Worm (Caenorhabditis elegans) whole organism, late embryonic: ENCODE results near the gene T24H10.5.

ENCODE experiments used
- K02D7.2 ChIP-seq: sonication (generic microtip); optimal IDR thresholded peaks from 2 replicates; lab custom pipeline; 2017; ENCODE audit warnings: mild to moderate bottlenecking, missing genetic modification characterization, missing compliant biosample characterization
- K09A11.1 ChIP-seq: sonication (generic microtip); optimal IDR thresholded peaks from 2 replicates; lab custom pipeline; 2017; ENCODE audit warnings: antibody characterized with exemption, mild to moderate bottlenecking, missing genetic modification characterization, missing compliant biosample characterization; ENCODE audit not compliant: insufficient read depth
- Y22D7AL.16 ChIP-seq: sonication (generic microtip); optimal IDR thresholded peaks from 2 replicates; lab custom pipeline; 2016; ENCODE audit warnings: missing genetic modification characterization, missing compliant biosample characterization
- ahr-1 ChIP-seq: sonication (generic microtip); optimal IDR thresholded peaks from 2 replicates; lab custom pipeline; 2016; ENCODE audit warnings: missing genetic modification characterization, missing compliant biosample characterization
- ama-1 ChIP-seq: fragments of 150-350 bp; optimal IDR thresholded peaks from 2 replicates; lab custom pipeline; 2014
- ceh-18 ChIP-seq: sonication (generic microtip); optimal IDR thresholded peaks from 2 replicates; lab custom pipeline; 2016; ENCODE audit warnings: missing genetic modification characterization, missing compliant biosample characterization
- ceh-19 ChIP-seq: fragments of 200-800 bp; sonication (Bioruptor generic); optimal IDR thresholded peaks from 2 replicates; lab custom pipeline; 2018; ENCODE audit warnings: mild to moderate bottlenecking, missing genetic modification characterization, missing compliant biosample characterization
- ceh-2 ChIP-seq: sonication (generic microtip); optimal IDR thresholded peaks from 2 replicates; lab custom pipeline; 2016; ENCODE audit warnings: missing genotype, missing genetic modification characterization, missing compliant biosample characterization
- ceh-24 ChIP-seq: sonication (generic microtip); optimal IDR thresholded peaks from 2 replicates; lab custom pipeline; 2016; ENCODE audit warnings: mild to moderate bottlenecking, missing genetic modification characterization, missing compliant biosample characterization
- ceh-30 ChIP-seq: fragments of 150-350 bp; optimal IDR thresholded peaks from 2 replicates; lab custom pipeline; 2014; ENCODE audit warnings: missing biosample characterization, missing genetic modification characterization
- ceh-34 ChIP-seq: sonication (generic microtip); optimal IDR thresholded peaks from 2 replicates; lab custom pipeline; 2016; ENCODE audit warnings: mild to moderate bottlenecking, missing genetic modification characterization, missing compliant biosample characterization
- ceh-45 ChIP-seq: fragments of 200-800 bp; sonication (Bioruptor generic); IDR thresholded peaks from 2 replicates; pipeline ENCODE4 v1.3.6; 2022; ENCODE audit warnings: missing genetic modification reagents, missing genetic modification characterization, missing compliant biosample characterization
- ceh-48 ChIP-seq: sonication (generic microtip); optimal IDR thresholded peaks from 2 replicates; lab custom pipeline; 2016; ENCODE audit warnings: missing genetic modification characterization, inconsistent platforms, missing compliant biosample characterization
- ceh-6 ChIP-seq: fragments of 200-800 bp; sonication (Bioruptor generic); optimal IDR thresholded peaks from 2 replicates; lab custom pipeline; 2018; ENCODE audit warnings: mild to moderate bottlenecking, missing genetic modification characterization, missing compliant biosample characterization
- che-1 ChIP-seq: sonication (generic microtip); optimal IDR thresholded peaks from 2 replicates; lab custom pipeline; 2016; ENCODE audit warnings: mild to moderate bottlenecking, missing genetic modification characterization, missing compliant biosample characterization
- dmd-4 ChIP-seq: sonication (generic microtip); optimal IDR thresholded peaks from 2 replicates; lab custom pipeline; 2016; ENCODE audit warnings: borderline replicate concordance, missing genetic modification characterization, missing compliant biosample characterization
- elt-2 ChIP-seq: sonication (generic microtip); optimal IDR thresholded peaks from 2 replicates; lab custom pipeline; 2016; ENCODE audit warnings: missing genetic modification reagents, missing genetic modification characterization, missing compliant biosample characterization
- ets-4 ChIP-seq: sonication (generic microtip); optimal IDR thresholded peaks from 2 replicates; lab custom pipeline; 2016; ENCODE audit warnings: missing genetic modification characterization, missing compliant biosample characterization
- eyg-1 ChIP-seq: sonication (generic microtip); optimal IDR thresholded peaks from 2 replicates; lab custom pipeline; 2016; ENCODE audit warnings: missing genotype, missing genetic modification characterization, missing compliant biosample characterization
- hlh-15 ChIP-seq: sonication (generic microtip); optimal IDR thresholded peaks from 2 replicates; lab custom pipeline; 2016; ENCODE audit warnings: missing genetic modification characterization, missing compliant biosample characterization
- hlh-30 ChIP-seq: sonication (generic microtip); optimal IDR thresholded peaks from 2 replicates; lab custom pipeline; 2017; ENCODE audit warnings: antibody characterized with exemption, missing genetic modification characterization, missing compliant biosample characterization; ENCODE audit not compliant: insufficient read depth
- hlh-8 ChIP-seq: sonication (generic microtip); optimal IDR thresholded peaks from 2 replicates; lab custom pipeline; 2016; ENCODE audit warnings: missing genotype, missing genetic modification characterization, missing compliant biosample characterization
- lin-11 ChIP-seq: fragments of 200-800 bp; sonication (Bioruptor generic); optimal IDR thresholded peaks from 2 replicates; lab custom pipeline; 2018; ENCODE audit warnings: mild to moderate bottlenecking, missing genetic modification characterization, missing compliant biosample characterization
- mec-3 ChIP-seq: sonication (generic microtip); optimal IDR thresholded peaks from 2 replicates; lab custom pipeline; 2016; ENCODE audit warnings: borderline replicate concordance, missing genetic modification characterization, missing compliant biosample characterization
- nfya-1 ChIP-seq: sonication (generic microtip); optimal IDR thresholded peaks from 2 replicates; lab custom pipeline; 2017; ENCODE audit warnings: missing genetic modification characterization, mild to moderate bottlenecking, missing compliant biosample characterization, antibody characterized with exemption, moderate library complexity
- npax-4 ChIP-seq: sonication (generic microtip); optimal IDR thresholded peaks from 2 replicates; lab custom pipeline; 2016; ENCODE audit warnings: missing genetic modification characterization, missing compliant biosample characterization
- odd-2 ChIP-seq: sonication (generic microtip); optimal IDR thresholded peaks from 2 replicates; lab custom pipeline; 2017; ENCODE audit warnings: antibody characterized with exemption, mild to moderate bottlenecking, missing genetic modification characterization, missing compliant biosample characterization
- pat-9 ChIP-seq: fragments of 200-800 bp; sonication (Bioruptor generic); optimal IDR thresholded peaks from 2 replicates; lab custom pipeline; 2018; ENCODE audit warnings: mild to moderate bottlenecking, missing genetic modification characterization, moderate library complexity, missing compliant biosample characterization
- pax-1 ChIP-seq: fragments of 150-350 bp; optimal IDR thresholded peaks from 2 replicates; lab custom pipeline; 2014; ENCODE audit warnings: missing biosample characterization, missing genetic modification characterization
- pqm-1 ChIP-seq: sonication (generic microtip); optimal IDR thresholded peaks from 2 replicates; lab custom pipeline; 2016; ENCODE audit warnings: missing genetic modification characterization, missing compliant biosample characterization
- ref-2 ChIP-seq: sonication (generic microtip); optimal IDR thresholded peaks from 2 replicates; lab custom pipeline; 2016; ENCODE audit warnings: missing genetic modification characterization, missing compliant biosample characterization
- rnt-1 ChIP-seq: sonication (generic microtip); optimal IDR thresholded peaks from 2 replicates; lab custom pipeline; 2016; ENCODE audit warnings: missing genetic modification characterization, missing compliant biosample characterization
- sdc-2 ChIP-seq: sonication (generic microtip); optimal IDR thresholded peaks from 2 replicates; lab custom pipeline; 2016; ENCODE audit warnings: missing genotype, missing genetic modification characterization, missing compliant biosample characterization
- syd-9 ChIP-seq: sonication (generic microtip); optimal IDR thresholded peaks from 2 replicates; lab custom pipeline; 2016; ENCODE audit warnings: mild to moderate bottlenecking, missing genetic modification characterization, moderate library complexity, missing compliant biosample characterization
- tbx-7 ChIP-seq: sonication (generic microtip); optimal IDR thresholded peaks from 2 replicates; lab custom pipeline; 2016; ENCODE audit warnings: missing genotype, missing genetic modification characterization, missing compliant biosample characterization
- ttx-3 ChIP-seq: sonication (generic microtip); optimal IDR thresholded peaks from 2 replicates; lab custom pipeline; 2016; ENCODE audit warnings: missing genetic modification reagents, missing genetic modification characterization, missing compliant biosample characterization
- unc-3 ChIP-seq, 2 experiments: fragments of 200-800 bp in 1 of 2; sonication (Bioruptor generic) in 1 of 2; sonication (generic microtip) in 1 of 2; conservative IDR thresholded peaks in 1 of 2; optimal IDR thresholded peaks in 1 of 2; 2 replicates each; pipeline versions ENCODE4 v1.3.6 to Lab custom; 2016 to 2022; ENCODE audit warnings: missing compliant biosample characterization in 2 of 2, missing genetic modification characterization in 2 of 2, missing genetic modification reagents in 1 of 2
- unc-42 ChIP-seq: sonication (generic microtip); optimal IDR thresholded peaks from 2 replicates; lab custom pipeline; 2016; ENCODE audit warnings: missing genotype, missing genetic modification characterization, missing compliant biosample characterization
- unc-55 ChIP-seq: sonication (generic microtip); optimal IDR thresholded peaks from 2 replicates; lab custom pipeline; 2017; ENCODE audit warnings: missing biosample characterization, missing genetic modification reagents, missing genetic modification characterization
- zip-5 ChIP-seq: sonication (generic microtip); optimal IDR thresholded peaks from 2 replicates; lab custom pipeline; 2016; ENCODE audit warnings: missing genetic modification characterization, missing compliant biosample characterization

Gene T24H10.5

ce11 chrII:9061557-9062183, 39.2 kb upstream of the T24H10.5 start (continued):
- TF ChIP-seq syd-9 (tag; lab: Kevin White, UChicago) = no peak
- no peak for TF ChIP-seq npax-4 (tag; lab: Kevin White, UChicago)
- TF ChIP-seq K09A11.1 = peak; percentile 1
- no peak for TF ChIP-seq eyg-1 (tag; lab: Kevin White, UChicago)
- TF ChIP-seq K02D7.2 (tag; lab: Kevin White, UChicago) = no peak
- peak; percentile 68 for TF ChIP-seq nfya-1 (tag; lab: Kevin White, UChicago)
- peak; percentile 38 for TF ChIP-seq sdc-2
- no peak for TF ChIP-seq zip-5 (tag; lab: Kevin White, UChicago)
- peak; percentile 74 for TF ChIP-seq ceh-34 (tag; lab: Kevin White, UChicago)
- TF ChIP-seq ama-1 (lab: Kevin White, UChicago) = no peak
- TF ChIP-seq ceh-24 (tag; lab: Kevin White, UChicago) = no peak
- no peak for TF ChIP-seq ceh-30 (tag; lab: Kevin White, UChicago)
- TF ChIP-seq tbx-7 (tag; lab: Kevin White, UChicago) = no peak
- peak; percentile 71 for TF ChIP-seq ceh-18
- no peak for TF ChIP-seq ceh-6 (GFP tag; lab: Kevin White, UChicago)
- no peak for TF ChIP-seq Y22D7AL.16 (tag; lab: Kevin White, UChicago)
- TF ChIP-seq che-1 (tag; lab: Kevin White, UChicago) = no peak
- peak; percentile 25 for TF ChIP-seq pqm-1 (tag; lab: Kevin White, UChicago)
- TF ChIP-seq ceh-19 (GFP tag; lab: Kevin White, UChicago) = no peak
- no peak for TF ChIP-seq ceh-48 (tag; lab: Kevin White, UChicago)
- TF ChIP-seq ceh-2 (tag; lab: Kevin White, UChicago) = peak; percentile 14
- no peak for TF ChIP-seq hlh-30
- TF ChIP-seq rnt-1 = peak; percentile 52
- no peak for TF ChIP-seq lin-11 (tag; lab: Kevin White, UChicago)
- no peak for TF ChIP-seq pat-9 (tag; lab: Kevin White, UChicago)

- TF ChIP-seq ets-4 (tag; lab: Kevin White, UChicago) (no peak), unc-42 (no peak), ahr-1 (no peak), mec-3 (tag; lab: Kevin White, UChicago) (no peak), unc-3 (GFP tag; conservative IDR thresholded peaks at IDR 0.05; lab: Robert Waterston, UW) (no peak), unc-3 (tag; optimal IDR thresholded peaks at IDR 0.05; lab: Kevin White, UChicago) (no peak), ref-2 (tag; lab: Kevin White, UChicago) (no peak), tbx-7 (tag; lab: Kevin White, UChicago) (no peak), unc-55 (GFP tag; lab: Kevin White, UChicago) (no peak), ceh-48 (tag; lab: Kevin White, UChicago) (no peak), ttx-3 (tag; lab: Kevin White, UChicago) (no peak), pqm-1 (tag; lab: Kevin White, UChicago) (no peak), ceh-45 (GFP tag; lab: Robert Waterston, UW) (no peak), ceh-2 (tag; lab: Kevin White, UChicago) (no peak), K02D7.2 (tag; lab: Kevin White, UChicago) (no peak), odd-2 (tag; lab: Kevin White, UChicago) (no peak)
Measured at ce11 chrII:9062261-9062948, 38.5 kb upstream of the T24H10.5 start.

ce11 chrII:9063350-9063749, 37.5 kb upstream of the T24H10.5 start:
- no peak for TF ChIP-seq elt-2
- TF ChIP-seq pax-1 (tag; lab: Kevin White, UChicago) = peak; percentile 23
- TF ChIP-seq hlh-8 (tag; lab: Kevin White, UChicago) = no peak
- peak; percentile 59 for TF ChIP-seq ref-2 (tag; lab: Kevin White, UChicago)
- TF ChIP-seq hlh-15 (tag; lab: Kevin White, UChicago) = no peak
- TF ChIP-seq rnt-1 = no peak
- TF ChIP-seq dmd-4 (tag; lab: Kevin White, UChicago) = no peak
- TF ChIP-seq syd-9 (tag; lab: Kevin White, UChicago) = no peak
